Worm (Caenorhabditis elegans) whole organism, L3 larva: Measurements from ENCODE around the gene T21B4.15.

ENCODE experiments used
- ama-1 ChIP-seq: fragments of 150-350 bp; optimal IDR thresholded peaks from 2 replicates; lab custom pipeline; 2018
- ceh-82 ChIP-seq: fragments of 150-350 bp; optimal IDR thresholded peaks from 2 replicates; lab custom pipeline; 2014; ENCODE audit warnings: missing biosample characterization, missing genetic modification characterization
- ceh-9 ChIP-seq: sonication (generic microtip); optimal IDR thresholded peaks from 2 replicates; lab custom pipeline; 2018; ENCODE audit warnings: missing biosample characterization, missing genetic modification characterization
- elt-2 ChIP-seq: sonication (generic microtip); optimal IDR thresholded peaks from 2 replicates; lab custom pipeline; 2016; ENCODE audit warnings: missing genetic modification reagents, mild to moderate bottlenecking, missing genetic modification characterization, missing compliant biosample characterization
- elt-3 ChIP-seq, 3 experiments: fragments of 150-350 bp in 1 of 3; sonication (generic microtip) in 2 of 3; optimal IDR thresholded peaks; 2 replicates in 2 of 3; 4 replicates in 1 of 3; lab custom pipeline; 2014 to 2017; ENCODE audit warnings: missing biosample characterization in 3 of 3, missing genetic modification characterization in 3 of 3
- lin-39 ChIP-seq: fragments of 150-350 bp; optimal IDR thresholded peaks from 2 replicates; lab custom pipeline; 2018; ENCODE audit warnings: missing biosample characterization, missing genetic modification reagents, missing genetic modification characterization
- nhr-77 ChIP-seq: fragments of 150-350 bp; optimal IDR thresholded peaks from 2 replicates; lab custom pipeline; 2014; ENCODE audit warnings: missing biosample characterization, missing genetic modification characterization
- pha-4 ChIP-seq: fragments of 150-350 bp; optimal IDR thresholded peaks from 2 replicates; lab custom pipeline; 2014; ENCODE audit warnings: missing biosample characterization, missing genetic modification reagents, missing genetic modification characterization
- pqm-1 ChIP-seq: fragments of 150-350 bp; optimal IDR thresholded peaks from 2 replicates; lab custom pipeline; 2017; ENCODE audit warnings: missing biosample characterization, missing genetic modification characterization, inconsistent platforms
- sea-2 ChIP-seq: fragments of 150-350 bp; sonication (generic microtip); optimal IDR thresholded peaks from 4 replicates; lab custom pipeline; 2014; ENCODE audit warnings: missing biosample characterization, missing genetic modification reagents, missing genetic modification characterization
- unc-39 ChIP-seq: sonication (generic microtip); optimal IDR thresholded peaks from 4 replicates; lab custom pipeline; 2017; ENCODE audit warnings: missing biosample characterization, missing genetic modification characterization
- unc-62 ChIP-seq: fragments of 150-350 bp; sonication (generic microtip); optimal IDR thresholded peaks from 4 replicates; lab custom pipeline; 2014; ENCODE audit warnings: missing biosample characterization, missing genetic modification reagents, missing genetic modification characterization

DNA sequence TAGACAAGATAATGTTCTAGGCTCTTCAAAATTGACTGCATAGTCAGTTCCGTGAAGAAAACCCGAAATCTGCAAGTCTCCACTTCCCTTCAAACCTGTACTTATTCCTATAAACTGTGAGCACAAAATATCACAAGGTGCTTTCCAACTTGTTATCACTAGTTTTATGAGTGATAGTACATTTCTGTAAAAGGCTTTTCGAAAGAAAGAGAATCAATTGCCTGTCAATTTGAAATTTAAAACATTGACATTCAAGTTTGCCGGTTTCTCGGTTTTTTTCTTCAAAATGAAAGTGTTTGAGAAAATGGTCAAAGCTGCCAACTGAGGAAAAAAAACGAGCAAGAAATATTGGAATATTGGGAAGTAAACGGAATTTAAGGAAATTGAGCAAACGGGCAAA, 28.0 kb downstream of the T21B4.15 start:
- TF ChIP-seq unc-39 (tag; lab: Kevin White, UChicago) (no peak), nhr-77 (no peak), sea-2 (GFP tag; lab: Kevin White, UChicago) (no peak), elt-3 (tag; optimal IDR thresholded peaks at IDR 0.05; lab: Kevin White, UChicago) (no peak), ceh-9 (tag; lab: Kevin White, UChicago) (no peak), unc-62 (no peak), pqm-1 (tag; lab: Kevin White, UChicago) (peak; percentile 28), lin-39 (no peak), elt-2 (tag; lab: Kevin White, UChicago) (peak; percentile 12), pha-4 (tag; lab: Kevin White, UChicago) (no peak), ama-1 (no peak), ceh-82 (no peak)
